Fruit fly (Drosophila melanogaster) whole organism, wandering third instar larva: ENCODE results near the gene CG7509.

Experiments
- CG32264 ChIP-seq: fragments of 200-800 bp; sonication (Bioruptor generic); optimal IDR thresholded peaks from 2 replicates; lab custom pipeline; 2016; ENCODE audit warnings: missing biosample characterization, missing genetic modification characterization
- CrebA ChIP-seq: fragments of 200-800 bp; sonication (Bioruptor generic); optimal IDR thresholded peaks from 2 replicates; lab custom pipeline; 2016; ENCODE audit warnings: missing biosample characterization, mild to moderate bottlenecking, missing genetic modification characterization, borderline replicate concordance
- GATAd ChIP-seq: sonication (Bioruptor generic); optimal IDR thresholded peaks from 2 replicates; lab custom pipeline; 2016; ENCODE audit warnings: missing biosample characterization, missing genetic modification characterization
- Hnf4 ChIP-seq: fragments of 200-800 bp; sonication (Bioruptor generic); optimal IDR thresholded peaks from 2 replicates; lab custom pipeline; 2016; ENCODE audit warnings: missing biosample characterization, mild to moderate bottlenecking, missing genetic modification characterization
- Hr78 ChIP-seq: fragments of >200 bp; optimal IDR thresholded peaks from 2 replicates; lab custom pipeline; 2017; ENCODE audit warnings: missing biosample characterization, missing genetic modification characterization
- Hr83 ChIP-seq: fragments of 200-300 bp; sonication (Bioruptor generic); optimal IDR thresholded peaks from 2 replicates; lab custom pipeline; 2016; ENCODE audit warnings: missing biosample characterization, mild to moderate bottlenecking, missing genetic modification characterization, moderate library complexity; ENCODE audit not compliant: poor library complexity, severe bottlenecking
- br ChIP-seq: fragments of 200-800 bp; sonication (Bioruptor generic); optimal IDR thresholded peaks from 2 replicates; lab custom pipeline; 2016; ENCODE audit warnings: missing biosample characterization, missing genetic modification characterization
- foxo ChIP-seq, 2 experiments: fragments of 200-800 bp; sonication (Bioruptor generic); optimal IDR thresholded peaks; 2 replicates in 1 of 2; 3 replicates in 1 of 2; lab custom pipeline; 2016 to 2017; ENCODE audit warnings: missing biosample characterization in 2 of 2, missing genetic modification characterization in 2 of 2
- fru ChIP-seq: fragments of 200-800 bp; sonication (Bioruptor generic); optimal IDR thresholded peaks from 3 replicates; lab custom pipeline; 2016; ENCODE audit warnings: missing biosample characterization, mild to moderate bottlenecking, missing genetic modification characterization
- h ChIP-seq: fragments of 200-800 bp; sonication (Bioruptor generic); optimal IDR thresholded peaks from 3 replicates; lab custom pipeline; 2016; ENCODE audit warnings: missing biosample characterization, mild to moderate bottlenecking, missing genetic modification characterization
- psq ChIP-seq: fragments of 200-800 bp; sonication (Bioruptor generic); optimal IDR thresholded peaks from 3 replicates; lab custom pipeline; 2017; ENCODE audit warnings: missing biosample characterization, mild to moderate bottlenecking, missing genetic modification characterization, moderate library complexity
- tai ChIP-seq: sonication (Bioruptor generic); optimal IDR thresholded peaks from 2 replicates; lab custom pipeline; 2016; ENCODE audit warnings: missing biosample characterization, missing genetic modification characterization
- usp ChIP-seq: fragments of >200 bp; optimal IDR thresholded peaks from 2 replicates; lab custom pipeline; 2017; ENCODE audit warnings: missing biosample characterization, missing genetic modification characterization

DNA sequence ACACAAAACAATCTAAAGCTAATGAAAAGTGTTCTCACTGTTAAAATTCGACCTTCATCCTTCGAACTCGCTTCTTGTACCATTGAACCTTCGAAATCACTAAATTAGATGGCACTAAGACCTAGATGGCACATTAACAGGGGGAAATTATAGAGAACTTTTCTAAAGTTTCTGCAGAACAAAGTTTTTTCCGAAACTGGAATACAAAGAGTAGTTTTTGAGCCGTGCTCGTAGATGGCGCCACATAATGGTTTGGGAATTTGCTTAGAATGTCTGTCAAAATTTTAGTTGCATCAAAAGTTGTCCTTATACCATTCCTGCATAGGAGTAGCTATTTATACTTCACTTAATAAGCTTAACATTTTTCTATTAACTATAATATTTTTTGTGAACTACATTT, 677 bp upstream of the CG7509 start:
- TF ChIP-seq br (GFP tag; lab: Kevin White, UChicago) (no peak), Hr78 (GFP tag; lab: Kevin White, UChicago) (no peak), usp (no peak), CG32264 (no peak), psq (GFP tag; lab: Kevin White, UChicago) (no peak), fru (no peak), Hnf4 (no peak), foxo (GFP tag; optimal IDR thresholded peaks at IDR 0.05; lab: Kevin White, UChicago) (no peak), tai (GFP tag; lab: Kevin White, UChicago) (no peak), GATAd (GFP tag; lab: Kevin White, UChicago) (no peak), Hr83 (GFP tag; lab: Kevin White, UChicago) (no peak), h (no peak), CrebA (GFP tag; lab: Kevin White, UChicago) (no peak)
